Worm (Caenorhabditis elegans) whole organism, L4 larva: ENCODE results near the gene arl-5.
A peak's percentile ranks its signal among the peaks of the same experiment; 100 is the strongest.

Source experiments
- dpl-1 ChIP-seq: fragments of 150-350 bp; optimal IDR thresholded peaks from 2 replicates; lab custom pipeline; 2014; ENCODE audit warnings: missing biosample characterization, missing genetic modification reagents, missing genetic modification characterization
- lin-1 ChIP-seq: fragments of 200-800 bp; sonication (Bioruptor generic); IDR thresholded peaks from 2 replicates; pipeline ENCODE4 v1.3.6; 2022; ENCODE audit warnings: missing genetic modification reagents, missing genetic modification characterization, missing compliant biosample characterization
- lin-15B ChIP-seq: fragments of 150-350 bp; sonication (generic microtip); optimal IDR thresholded peaks from 3 replicates; lab custom pipeline; 2014; ENCODE audit warnings: missing biosample characterization, missing genetic modification characterization
- lin-38 ChIP-seq: fragments of 200-800 bp; sonication (Bioruptor generic); IDR thresholded peaks from 2 replicates; pipeline ENCODE4 v1.3.6; 2022; ENCODE audit warnings: missing genetic modification reagents, missing genetic modification characterization, missing compliant biosample characterization
- nhr-76 ChIP-seq: fragments of 150-350 bp; optimal IDR thresholded peaks from 2 replicates; lab custom pipeline; 2014; ENCODE audit warnings: missing biosample characterization, missing genetic modification characterization
- pha-4 ChIP-seq, 2 experiments: fragments of 150-350 bp in 1 of 2; fragments of 200-800 bp in 1 of 2; sonication (Bioruptor generic) in 1 of 2; IDR thresholded peaks in 1 of 2; optimal IDR thresholded peaks in 1 of 2; 2 replicates each; pipeline versions ENCODE4 v1.3.6 to Lab custom; 2014 to 2022; ENCODE audit warnings: missing genetic modification characterization in 2 of 2, missing genetic modification reagents in 2 of 2, missing biosample characterization in 1 of 2, missing compliant biosample characterization in 1 of 2
- unc-39 ChIP-seq: sonication (generic microtip); optimal IDR thresholded peaks from 2 replicates; lab custom pipeline; 2017; ENCODE audit warnings: missing biosample characterization, missing genetic modification characterization
- unc-62 ChIP-seq, 3 experiments: fragments of 150-350 bp in 1 of 3; sonication (generic microtip); optimal IDR thresholded peaks in 2 of 3; peaks in 1 of 3; 1 replicate in 1 of 3; 2 replicates in 2 of 3; lab custom pipeline; 2014 to 2017; ENCODE audit warnings: missing biosample characterization in 3 of 3, missing genetic modification characterization in 3 of 3, missing genetic modification reagents in 3 of 3, missing genotype in 1 of 3

- TF ChIP-seq lin-15B = no peak
- TF ChIP-seq pha-4 (GFP tag; IDR thresholded peaks at IDR 0.05; lab: Robert Waterston, UW) = no peak
- TF ChIP-seq pha-4 (tag; optimal IDR thresholded peaks at IDR 0.05; lab: Kevin White, UChicago) = no peak
- TF ChIP-seq unc-39 (tag; lab: Kevin White, UChicago) = no peak
- peak; percentile 32; the same call in 1 of the 2 replicates for TF ChIP-seq lin-38
- TF ChIP-seq dpl-1 (GFP tag; lab: Kevin White, UChicago) = no peak
- TF ChIP-seq lin-1 (GFP tag; lab: Robert Waterston, UW) = no peak
- TF ChIP-seq unc-62 (GFP tag; optimal IDR thresholded peaks at IDR 0.05 in 1 of 2; lab: Kevin White, UChicago) = no peak
- TF ChIP-seq unc-62 (tag; optimal IDR thresholded peaks at IDR 0.05; lab: Kevin White, UChicago) = no peak
- no peak for TF ChIP-seq nhr-76
Measured at ce11 chrIII:9779080-9779479, 44.0 kb upstream of the arl-5 start.
